Worm (Caenorhabditis elegans): ENCODE data around the gene pals-33.

pals-33 gene

DNA sequence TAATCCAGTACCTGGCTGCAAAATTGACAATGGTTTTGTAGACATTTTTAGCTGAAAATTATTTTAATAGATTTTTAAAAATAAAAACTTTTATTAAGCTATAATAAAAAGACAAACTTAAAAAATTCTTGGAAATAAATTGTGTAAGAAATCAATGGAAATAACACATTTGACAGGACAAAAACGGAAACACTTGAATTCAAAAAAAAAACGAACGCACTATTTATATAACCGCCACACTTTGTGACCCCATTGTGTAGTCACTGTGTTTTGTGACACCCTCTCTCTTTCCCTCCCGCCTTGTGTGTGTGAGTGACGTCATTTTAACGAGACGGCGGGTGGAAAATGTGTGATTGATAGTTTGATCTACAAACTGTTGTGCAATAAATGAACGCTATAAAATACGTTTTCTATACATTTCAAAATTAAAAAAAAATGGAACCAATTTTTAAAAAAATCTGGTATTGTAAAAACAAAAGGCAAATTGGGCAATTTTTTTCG is 28.9 kb upstream of the pals-33 start, which contains the start of gene F59B1.8 (continued):
- TF ChIP-seq C16A3.4 (tag; optimal IDR thresholded peaks at IDR 0.05) (no peak), pag-3 (tag; optimal IDR thresholded peaks at IDR 0.05; ENCODE audit: borderline replicate concordance, insufficient read depth) (no peak), ceh-88 (GFP tag; IDR thresholded peaks at IDR 0.05) (no peak), unc-62 (GFP tag; optimal IDR thresholded peaks at IDR 0.05) (no peak), unc-30 (tag; optimal IDR thresholded peaks at IDR 0.05) (no peak), skn-1 (tag; optimal IDR thresholded peaks at IDR 0.05) (peak; percentile 15), alr-1 (tag; optimal IDR thresholded peaks at IDR 0.05; ENCODE audit: borderline replicate concordance) (no peak), lin-15B (tag; optimal IDR thresholded peaks at IDR 0.05) (no peak), pax-3 (tag; optimal IDR thresholded peaks at IDR 0.05) (no peak), lin-35 (GFP tag; optimal IDR thresholded peaks at IDR 0.05) (peak in 1 of 2 experiments; percentile 71), tlp-1 (tag; optimal IDR thresholded peaks at IDR 0.05) (no peak), mdl-1 (tag; optimal IDR thresholded peaks at IDR 0.05) (peak in 1 of 2 experiments; percentile 29), nhr-77 (tag; optimal IDR thresholded peaks at IDR 0.05) (peak; percentile 20), elt-2 (tag; optimal IDR thresholded peaks at IDR 0.05) (peak; percentile 72), mef-2 (tag; optimal IDR thresholded peaks at IDR 0.05) (no peak), lin-13 (GFP tag; optimal IDR thresholded peaks at IDR 0.05) (no peak), nhr-28 (tag; optimal IDR thresholded peaks at IDR 0.05) (no peak), Y116A8C.19 (tag; optimal IDR thresholded peaks at IDR 0.05; ENCODE audit: borderline replicate concordance) (no peak), nhr-71 (tag; optimal IDR thresholded peaks at IDR 0.05) (peak; percentile 69), nhr-84 (tag; optimal IDR thresholded peaks at IDR 0.05) (no peak), mab-9 (GFP tag; IDR thresholded peaks at IDR 0.05) (no peak), zip-4 (GFP tag; optimal IDR thresholded peaks at IDR 0.05) (no peak), hpl-2 (GFP tag; optimal IDR thresholded peaks at IDR 0.05) (no peak), ceh-63 (GFP tag; optimal IDR thresholded peaks at IDR 0.05) (no peak), nhr-237 (tag; optimal IDR thresholded peaks at IDR 0.05) (peak; percentile 44), swsn-7 (tag; optimal IDR thresholded peaks at IDR 0.05) (peak; percentile 27), snu-23 (GFP tag; optimal IDR thresholded peaks at IDR 0.05) (peak; percentile 55), lin-39 (tag; optimal IDR thresholded peaks at IDR 0.05) (no peak), ceh-82 (tag; optimal IDR thresholded peaks at IDR 0.05) (peak in 2 of 3 experiments; percentile 7 to 36), F16B12.6 (tag; optimal IDR thresholded peaks at IDR 0.05) (no peak), ceh-90 (tag; optimal IDR thresholded peaks at IDR 0.05) (no peak)

DNA sequence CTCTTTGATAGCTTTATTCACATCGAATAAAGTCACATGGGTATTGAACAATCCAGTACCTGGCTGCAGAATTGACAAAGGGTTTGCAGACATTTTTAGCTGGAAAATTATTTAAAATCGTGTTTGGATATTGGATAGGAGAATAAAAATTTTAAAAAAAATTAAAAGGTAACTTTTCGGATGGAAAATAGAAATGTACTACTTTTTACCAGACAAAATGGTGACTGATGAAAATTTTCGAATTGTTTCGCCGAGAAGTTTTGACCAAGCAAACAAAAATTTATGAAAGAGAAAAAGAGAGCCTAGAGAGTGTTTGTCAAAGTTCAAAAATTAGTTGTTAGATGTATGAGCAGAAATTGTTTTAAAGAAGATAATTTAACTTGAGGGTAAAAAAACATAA is 25.3 kb upstream of the pals-33 start, which contains the start of gene F59B1.10:
Gene F59B1.10, minus strand, starts transcription at position 101 of the 400 bp plus-strand sequence.
- TF ChIP-seq ceh-82 (tag; optimal IDR thresholded peaks at IDR 0.05) = no peak
- TF ChIP-seq fkh-10 (GFP tag; optimal IDR thresholded peaks at IDR 0.05) = no peak
- TF ChIP-seq swsn-7 (tag; optimal IDR thresholded peaks at IDR 0.05) = no peak
- no peak for TF ChIP-seq unc-62 (GFP tag; optimal IDR thresholded peaks at IDR 0.05)
- TF ChIP-seq Y116A8C.19 (tag; optimal IDR thresholded peaks at IDR 0.05; ENCODE audit: borderline replicate concordance) = no peak
- TF ChIP-seq nhr-19 (GFP tag; conservative IDR thresholded peaks at IDR 0.05) = no peak
- no peak for TF ChIP-seq dsc-1 (tag; optimal IDR thresholded peaks at IDR 0.05)
- no peak for TF ChIP-seq aha-1 (tag; optimal IDR thresholded peaks at IDR 0.05)
- TF ChIP-seq aly-2 (tag; optimal IDR thresholded peaks at IDR 0.05) = no peak
- no peak for TF ChIP-seq rnt-1 (tag; optimal IDR thresholded peaks at IDR 0.05)
- no peak for TF ChIP-seq isw-1 (GFP tag; IDR thresholded peaks at IDR 0.05)

ce11 chrV:3649473-3649872 is 23.7 kb upstream of the pals-33 start, which contains the start of gene str-114:
str-114 (plus strand) TSS chrV:3649773.
- TF ChIP-seq ama-1 (optimal IDR thresholded peaks at IDR 0.05) = no peak
- no peak for TF ChIP-seq ceh-82 (tag; optimal IDR thresholded peaks at IDR 0.05)

Measured in whole organism, L1 larva.